Worm (Caenorhabditis elegans): ENCODE results near the gene C05G5.2.

C05G5.2 gene

ce11 chrX:14737623-14738022 is 9.5 kb upstream of the C05G5.2 start:
- TF ChIP-seq unc-62 (GFP tag; optimal IDR thresholded peaks at IDR 0.05): no peak

- no peak for TF ChIP-seq unc-62 (GFP tag; optimal IDR thresholded peaks at IDR 0.05)
Observed at ce11 chrX:14739466-14739865, 7.6 kb upstream of the C05G5.2 start.

- TF ChIP-seq unc-62 (GFP tag; optimal IDR thresholded peaks at IDR 0.05): no peak
Observed at ce11 chrX:14740019-14740418, 7.1 kb upstream of the C05G5.2 start, which contains the start of gene C05G5.1. Gene C05G5.1 (minus strand): TSS chrX:14740119.

ce11 chrX:14743210-14743609 is 3.9 kb upstream of the C05G5.2 start:
- TF ChIP-seq unc-62 (GFP tag; optimal IDR thresholded peaks at IDR 0.05): no peak

- no peak for TF ChIP-seq unc-62 (GFP tag; optimal IDR thresholded peaks at IDR 0.05)
Observed at ce11 chrX:14743780-14744179, 3.3 kb upstream of the C05G5.2 start, which contains the start of gene C05G5.7. Gene C05G5.7 (minus strand): TSS chrX:14743780.

ce11 chrX:14744496-14744895 is 2.6 kb upstream of the C05G5.2 start:
- no peak for TF ChIP-seq unc-62 (GFP tag; optimal IDR thresholded peaks at IDR 0.05)

- TF ChIP-seq unc-62 (GFP tag; optimal IDR thresholded peaks at IDR 0.05): no peak
Observed at ce11 chrX:14745218-14745617, 1.9 kb upstream of the C05G5.2 start.

ce11 chrX:14751911-14752310 is 4.8 kb downstream of the C05G5.2 start, which contains the start of gene C05G5.3:
Gene C05G5.3 (minus strand): TSS chrX:14752011.
- no peak for TF ChIP-seq unc-62 (GFP tag; optimal IDR thresholded peaks at IDR 0.05)

ce11 chrX:14753514-14754076 is 6.5 kb downstream of the C05G5.2 start, which contains the start of gene sucl-1:
Gene sucl-1 (plus strand): TSS chrX:14754026.
- no peak for TF ChIP-seq unc-62 (GFP tag; optimal IDR thresholded peaks at IDR 0.05)

- TF ChIP-seq unc-62 (GFP tag; optimal IDR thresholded peaks at IDR 0.05): no peak
Observed at ce11 chrX:14755847-14756246, 8.7 kb downstream of the C05G5.2 start.

- TF ChIP-seq unc-62 (GFP tag; optimal IDR thresholded peaks at IDR 0.05): no peak
Observed at ce11 chrX:14756606-14757005, 9.5 kb downstream of the C05G5.2 start.

- no peak for TF ChIP-seq unc-62 (GFP tag; optimal IDR thresholded peaks at IDR 0.05)
Observed at ce11 chrX:14757641-14758220, 10.6 kb downstream of the C05G5.2 start.

ce11 chrX:14759549-14759948 is 12.4 kb downstream of the C05G5.2 start:
- TF ChIP-seq unc-62 (GFP tag; optimal IDR thresholded peaks at IDR 0.05): no peak

ce11 chrX:14760166-14760565 is 13.1 kb downstream of the C05G5.2 start:
- TF ChIP-seq unc-62 (GFP tag; optimal IDR thresholded peaks at IDR 0.05): no peak

ce11 chrX:14761021-14761420 is 13.9 kb downstream of the C05G5.2 start, which contains the start of gene C05G5.5:
Gene C05G5.5 (minus strand): TSS chrX:14761121.
- no peak for TF ChIP-seq unc-62 (GFP tag; optimal IDR thresholded peaks at IDR 0.05)

- no peak for TF ChIP-seq unc-62 (GFP tag; optimal IDR thresholded peaks at IDR 0.05)
Observed at ce11 chrX:14767813-14768212, 20.7 kb downstream of the C05G5.2 start.

- TF ChIP-seq unc-62 (GFP tag; optimal IDR thresholded peaks at IDR 0.05): no peak
Observed at ce11 chrX:14768989-14769388, 21.9 kb downstream of the C05G5.2 start.
